Fruit fly (Drosophila melanogaster) whole organism, prepupa: ENCODE data around the gene CG12502.

Experiments used
- Blimp-1 ChIP-seq: fragments of 200-800 bp; sonication (Bioruptor generic); optimal IDR thresholded peaks from 3 replicates; lab custom pipeline; 2017; ENCODE audit warnings: missing biosample characterization, missing genetic modification characterization, mild to moderate bottlenecking, moderate library complexity, missing genetic modification reagents
- CG10631 ChIP-seq: fragments of 200-800 bp; sonication (Bioruptor generic); optimal IDR thresholded peaks from 2 replicates; lab custom pipeline; 2016; ENCODE audit warnings: missing biosample characterization, missing genetic modification characterization
- CG10669 ChIP-seq: fragments of 200-800 bp; sonication (Bioruptor generic); optimal IDR thresholded peaks from 3 replicates; lab custom pipeline; 2018; ENCODE audit warnings: missing biosample characterization, mild to moderate bottlenecking, missing genetic modification characterization, moderate library complexity
- CG11762 ChIP-seq: fragments of 200-800 bp; sonication (Bioruptor generic); optimal IDR thresholded peaks from 3 replicates; lab custom pipeline; 2016; ENCODE audit warnings: missing biosample characterization, missing genetic modification characterization; ENCODE audit not compliant: insufficient read depth
- CG11902 ChIP-seq: fragments of 200-800 bp; sonication (Bioruptor generic); optimal IDR thresholded peaks from 3 replicates; lab custom pipeline; 2016; ENCODE audit warnings: missing biosample characterization, missing genetic modification characterization
- CG15336 ChIP-seq: fragments of 200-800 bp; sonication (Bioruptor generic); IDR thresholded peaks from 2 replicates; pipeline ENCODE4 v1.3.6; 2022; ENCODE audit warnings: missing biosample characterization, missing genetic modification characterization
- CG1621 ChIP-seq: fragments of 200-800 bp; sonication (Bioruptor generic); optimal IDR thresholded peaks from 3 replicates; lab custom pipeline; 2018; ENCODE audit warnings: missing biosample characterization, mild to moderate bottlenecking, missing genetic modification characterization
- CG16779 ChIP-seq: fragments of 200-800 bp; sonication (Bioruptor generic); optimal IDR thresholded peaks from 3 replicates; lab custom pipeline; 2017; ENCODE audit warnings: missing biosample characterization, mild to moderate bottlenecking, missing genetic modification characterization
- CG3032 ChIP-seq: fragments of 200-800 bp; optimal IDR thresholded peaks from 2 replicates; lab custom pipeline; 2019; ENCODE audit warnings: missing biosample characterization, mild to moderate bottlenecking, missing genetic modification characterization, moderate library complexity
- CG31627 ChIP-seq: fragments of 200-800 bp; sonication (Bioruptor generic); optimal IDR thresholded peaks from 3 replicates; lab custom pipeline; 2016; ENCODE audit warnings: missing biosample characterization, missing genetic modification characterization
- CG32006 ChIP-seq: fragments of 200-800 bp; sonication (Bioruptor generic); optimal IDR thresholded peaks from 3 replicates; lab custom pipeline; 2017; ENCODE audit warnings: missing biosample characterization, mild to moderate bottlenecking, missing genetic modification characterization
- CG34406 ChIP-seq: fragments of 200-800 bp; sonication (Bioruptor generic); optimal IDR thresholded peaks from 3 replicates; lab custom pipeline; 2016; ENCODE audit warnings: missing biosample characterization, missing genetic modification characterization
- CG3919 ChIP-seq: fragments of 200-800 bp; sonication (Bioruptor generic); optimal IDR thresholded peaks from 3 replicates; lab custom pipeline; 2016; ENCODE audit warnings: missing biosample characterization, missing genetic modification characterization
- CG4318 ChIP-seq: fragments of 200-800 bp; sonication (Bioruptor generic); optimal IDR thresholded peaks from 3 replicates; lab custom pipeline; 2017; ENCODE audit warnings: missing biosample characterization, mild to moderate bottlenecking, missing genetic modification characterization
- CG6163 ChIP-seq: fragments of 200-800 bp; sonication (Bioruptor generic); IDR thresholded peaks from 3 replicates; pipeline ENCODE4 v1.3.6; 2022; ENCODE audit warnings: missing biosample characterization, missing genetic modification characterization
- CG6792 ChIP-seq: fragments of 200-800 bp; sonication (Bioruptor generic); optimal IDR thresholded peaks from 3 replicates; lab custom pipeline; 2016; ENCODE audit warnings: missing biosample characterization, missing genetic modification characterization
- CG6854 ChIP-seq: fragments of 200-800 bp; sonication (Bioruptor generic); optimal IDR thresholded peaks from 2 replicates; lab custom pipeline; 2017; ENCODE audit warnings: missing biosample characterization, mild to moderate bottlenecking, missing genetic modification characterization
- CG8119 ChIP-seq: fragments of 200-800 bp; sonication (Bioruptor generic); IDR thresholded peaks from 3 replicates; pipeline ENCODE4 v1.3.6; 2022; ENCODE audit warnings: missing biosample characterization, missing genetic modification characterization
- CG8319 ChIP-seq: fragments of 200-800 bp; sonication (Bioruptor generic); optimal IDR thresholded peaks from 3 replicates; lab custom pipeline; 2016; ENCODE audit warnings: missing biosample characterization, missing genetic modification characterization
- CG8632 ChIP-seq: fragments of 200-800 bp; sonication (Bioruptor generic); optimal IDR thresholded peaks from 3 replicates; lab custom pipeline; 2016; ENCODE audit warnings: missing biosample characterization, missing genetic modification characterization
- CG9139 ChIP-seq: fragments of 200-800 bp; sonication (Bioruptor generic); optimal IDR thresholded peaks from 3 replicates; lab custom pipeline; 2017; ENCODE audit warnings: missing biosample characterization, mild to moderate bottlenecking, missing genetic modification characterization
- Eip75B ChIP-seq: fragments of 200-800 bp; sonication (Bioruptor generic); optimal IDR thresholded peaks from 3 replicates; lab custom pipeline; 2016; ENCODE audit warnings: missing biosample characterization, missing genetic modification characterization
- Eip78C ChIP-seq: fragments of 200-800 bp; sonication (Bioruptor generic); peaks from one replicate; lab custom pipeline; 2016; ENCODE audit warnings: missing biosample characterization, missing genetic modification characterization
- Eip93F ChIP-seq: fragments of 200-800 bp; sonication (Bioruptor generic); optimal IDR thresholded peaks from 2 replicates; lab custom pipeline; 2016; ENCODE audit warnings: missing biosample characterization, mild to moderate bottlenecking, missing genetic modification characterization
- Ets21C ChIP-seq: fragments of 200-800 bp; sonication (Bioruptor generic); optimal IDR thresholded peaks from 3 replicates; lab custom pipeline; 2016; ENCODE audit warnings: missing biosample characterization, missing genetic modification characterization
- Ets96B ChIP-seq: fragments of 200-800 bp; optimal IDR thresholded peaks from 2 replicates; lab custom pipeline; 2019; ENCODE audit warnings: missing biosample characterization, mild to moderate bottlenecking, missing genetic modification characterization, moderate library complexity
- Hr38 ChIP-seq: sonication (Bioruptor generic); optimal IDR thresholded peaks from 2 replicates; lab custom pipeline; 2016; ENCODE audit warnings: missing biosample characterization, missing genetic modification characterization
- Hr39 ChIP-seq: fragments of 200-800 bp; sonication (Bioruptor generic); optimal IDR thresholded peaks from 2 replicates; lab custom pipeline; 2016; ENCODE audit warnings: missing biosample characterization, missing genetic modification characterization
- Hr4 ChIP-seq: fragments of 200-800 bp; sonication (Bioruptor generic); optimal IDR thresholded peaks from 3 replicates; lab custom pipeline; 2016; ENCODE audit warnings: missing biosample characterization, missing genetic modification characterization
- Lpt ChIP-seq: fragments of 200-800 bp; sonication (Bioruptor generic); optimal IDR thresholded peaks from 3 replicates; lab custom pipeline; 2016; ENCODE audit warnings: missing biosample characterization, missing genetic modification characterization
- OdsH ChIP-seq: fragments of 200-800 bp; sonication (Bioruptor generic); optimal IDR thresholded peaks from 3 replicates; lab custom pipeline; 2016; ENCODE audit warnings: missing biosample characterization, missing genetic modification characterization
- Sox102F ChIP-seq: fragments of 200-800 bp; sonication (Bioruptor generic); optimal IDR thresholded peaks from 2 replicates; lab custom pipeline; 2016; ENCODE audit warnings: missing biosample characterization, mild to moderate bottlenecking, missing genetic modification characterization
- Sox14 ChIP-seq: fragments of 200-800 bp; sonication (Bioruptor generic); optimal IDR thresholded peaks from 3 replicates; lab custom pipeline; 2016; ENCODE audit warnings: missing biosample characterization, missing genetic modification characterization
- Sox15 ChIP-seq: fragments of 200-800 bp; sonication (Bioruptor generic); optimal IDR thresholded peaks from 3 replicates; lab custom pipeline; 2016; ENCODE audit warnings: missing biosample characterization, missing genetic modification characterization
- achi ChIP-seq: fragments of 200-800 bp; sonication (Bioruptor generic); optimal IDR thresholded peaks from 3 replicates; lab custom pipeline; 2016; ENCODE audit warnings: missing biosample characterization, missing genetic modification characterization
- acj6 ChIP-seq: fragments of 200-800 bp; sonication (Bioruptor generic); optimal IDR thresholded peaks from 3 replicates; lab custom pipeline; 2016; ENCODE audit warnings: missing biosample characterization, missing genetic modification characterization
- cyc ChIP-seq: fragments of 200-800 bp; sonication (Bioruptor generic); optimal IDR thresholded peaks from 3 replicates; lab custom pipeline; 2016; ENCODE audit warnings: missing biosample characterization, missing genetic modification characterization
- dac ChIP-seq: fragments of 200-800 bp; sonication (Bioruptor generic); optimal IDR thresholded peaks from 2 replicates; lab custom pipeline; 2017; ENCODE audit warnings: missing biosample characterization, mild to moderate bottlenecking, missing genetic modification characterization
- eg ChIP-seq: fragments of 200-800 bp; sonication (Bioruptor generic); IDR thresholded peaks from 3 replicates; pipeline ENCODE4 v1.3.6; 2022; ENCODE audit warnings: missing biosample characterization, missing genetic modification characterization
- esn ChIP-seq: fragments of 200-800 bp; sonication (Bioruptor generic); optimal IDR thresholded peaks from 2 replicates; lab custom pipeline; 2016; ENCODE audit warnings: missing biosample characterization, mild to moderate bottlenecking, missing genetic modification characterization, moderate library complexity
- fd59A ChIP-seq: fragments of 200-800 bp; sonication (Bioruptor generic); optimal IDR thresholded peaks from 2 replicates; lab custom pipeline; 2017; ENCODE audit warnings: missing biosample characterization, mild to moderate bottlenecking, missing genetic modification characterization, missing genetic modification reagents
- fkh ChIP-seq: fragments of 200-800 bp; sonication (Bioruptor generic); optimal IDR thresholded peaks from 3 replicates; lab custom pipeline; 2017; ENCODE audit warnings: missing biosample characterization, mild to moderate bottlenecking, missing genetic modification characterization, moderate library complexity
- lz ChIP-seq: fragments of 200-800 bp; sonication (Bioruptor generic); optimal IDR thresholded peaks from 3 replicates; lab custom pipeline; 2016; ENCODE audit warnings: missing biosample characterization, missing genetic modification characterization
- net ChIP-seq: fragments of 200-800 bp; sonication (Bioruptor generic); optimal IDR thresholded peaks from 3 replicates; lab custom pipeline; 2016; ENCODE audit warnings: missing biosample characterization, missing genetic modification characterization
- pdm3 ChIP-seq: fragments of 200-800 bp; sonication (Bioruptor generic); optimal IDR thresholded peaks from 3 replicates; lab custom pipeline; 2016; ENCODE audit warnings: missing biosample characterization, missing genetic modification characterization
- spab ChIP-seq: fragments of 200-800 bp; sonication (Bioruptor generic); optimal IDR thresholded peaks from 2 replicates; lab custom pipeline; 2017; ENCODE audit warnings: missing biosample characterization, mild to moderate bottlenecking, missing genetic modification characterization, missing genetic modification reagents
- vri ChIP-seq: fragments of 200-800 bp; sonication (Bioruptor generic); optimal IDR thresholded peaks from 3 replicates; lab custom pipeline; 2016; ENCODE audit warnings: missing biosample characterization, mild to moderate bottlenecking, missing genetic modification characterization

Gene CG12502

dm6 chr3L:820975-821598 is 44.1 kb upstream of the CG12502 start (continued):
- TF ChIP-seq Eip93F (GFP tag; lab: Kevin White, UChicago) (no peak), CG1621 (tag; lab: Kevin White, UChicago) (no peak), cyc (no peak), Sox14 (peak; percentile 20), Lpt (GFP tag; lab: Kevin White, UChicago) (no peak), Hr39 (peak; percentile 21), Sox15 (no peak), CG15336 (GFP tag; lab: Robert Waterston, UW) (0 out of 2 replicates have a peak, but pooled peaks have one; percentile 42), CG9139 (GFP tag; lab: Kevin White, UChicago) (no peak), CG11762 (GFP tag; lab: Kevin White, UChicago) (no peak), Ets21C (GFP tag; lab: Kevin White, UChicago) (no peak), eg (GFP tag; lab: Robert Waterston, UW) (no peak), CG3919 (GFP tag; lab: Kevin White, UChicago) (peak; percentile 8), Blimp-1 (GFP tag; lab: Kevin White, UChicago) (no peak), pdm3 (GFP tag; lab: Kevin White, UChicago) (peak; percentile 22), Sox102F (GFP tag; lab: Kevin White, UChicago) (peak; percentile 16), lz (GFP tag; lab: Kevin White, UChicago) (no peak), fkh (GFP tag; lab: Kevin White, UChicago) (no peak), Hr4 (peak; percentile 44), CG4318 (no peak), dac (GFP tag; lab: Kevin White, UChicago) (no peak), CG32006 (GFP tag; lab: Kevin White, UChicago) (peak; percentile 13), OdsH (GFP tag; lab: Kevin White, UChicago) (peak; percentile 52)

DNA sequence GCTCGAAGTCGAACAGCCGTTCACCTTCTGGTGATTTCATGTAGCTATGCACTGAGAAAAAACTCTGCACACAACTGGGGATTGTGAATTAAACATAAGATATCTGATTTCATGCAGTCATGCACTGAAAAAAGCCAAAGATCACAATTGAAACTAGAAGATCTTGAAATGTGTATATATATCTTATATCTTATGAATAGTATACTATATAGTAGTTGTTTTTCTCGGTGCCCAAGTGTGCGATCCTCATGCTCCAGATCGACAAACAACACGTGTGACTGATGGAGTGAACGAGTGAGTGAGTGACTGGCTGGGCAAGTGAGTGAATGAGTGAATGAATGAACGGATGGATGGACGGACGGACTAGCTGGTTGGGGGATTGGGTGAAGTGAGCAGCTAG is 43.2 kb upstream of the CG12502 start:
- TF ChIP-seq CG8632 (GFP tag; lab: Kevin White, UChicago), result peak; percentile 59
- TF ChIP-seq CG31627 (GFP tag; lab: Kevin White, UChicago), result peak; percentile 51
- TF ChIP-seq CG34406 (GFP tag; lab: Kevin White, UChicago), result peak; percentile 81
- TF ChIP-seq CG6854, result peak; percentile 69
- TF ChIP-seq CG8319 (GFP tag; lab: Kevin White, UChicago), result peak; percentile 72
- peak; percentile 36 for TF ChIP-seq Sox15
- TF ChIP-seq CG11762 (GFP tag; lab: Kevin White, UChicago), result peak; percentile 74
- TF ChIP-seq CG3032, result peak; percentile 87
- peak; percentile 16 for TF ChIP-seq Ets21C (GFP tag; lab: Kevin White, UChicago)
- TF ChIP-seq CG9139 (GFP tag; lab: Kevin White, UChicago), result peak; percentile 70
- peak; percentile 16 for TF ChIP-seq vri (GFP tag; lab: Kevin White, UChicago)
- peak; percentile 76 for TF ChIP-seq CG16779 (tag; lab: Kevin White, UChicago)
- peak; percentile 75 for TF ChIP-seq acj6 (GFP tag; lab: Kevin White, UChicago)
- no peak for TF ChIP-seq Hr38 (GFP tag; lab: Kevin White, UChicago)
- peak; percentile 55 for TF ChIP-seq CG15336 (GFP tag; lab: Robert Waterston, UW)
- TF ChIP-seq achi (GFP tag; lab: Kevin White, UChicago), result peak; percentile 86
- no peak for TF ChIP-seq fkh (GFP tag; lab: Kevin White, UChicago)
- peak; percentile 50 for TF ChIP-seq Blimp-1 (GFP tag; lab: Kevin White, UChicago)
- peak; percentile 75 for TF ChIP-seq CG6792 (GFP tag; lab: Kevin White, UChicago)
- peak; percentile 86 for TF ChIP-seq spab (GFP tag; lab: Kevin White, UChicago)
- TF ChIP-seq Eip93F (GFP tag; lab: Kevin White, UChicago), result peak; percentile 50
- peak; percentile 48 for TF ChIP-seq lz (GFP tag; lab: Kevin White, UChicago)
- TF ChIP-seq Eip78C (GFP tag; lab: Kevin White, UChicago), result peak; percentile 95
- TF ChIP-seq CG11902 (GFP tag; lab: Kevin White, UChicago), result peak; percentile 78
- peak; percentile 92 for TF ChIP-seq CG6163 (GFP tag; lab: Robert Waterston, UW)
- peak; percentile 76 for TF ChIP-seq Eip75B (GFP tag; lab: Kevin White, UChicago)
- peak; percentile 78 for TF ChIP-seq pdm3 (GFP tag; lab: Kevin White, UChicago)
- TF ChIP-seq CG8119, result peak; percentile 72
- TF ChIP-seq Lpt (GFP tag; lab: Kevin White, UChicago), result peak; percentile 48
- peak; percentile 50 for TF ChIP-seq fd59A
- peak; percentile 79 for TF ChIP-seq CG10631 (GFP tag; lab: Kevin White, UChicago)
- TF ChIP-seq esn (GFP tag; lab: Kevin White, UChicago), result peak; percentile 74
- peak; percentile 89 for TF ChIP-seq Ets96B (tag; lab: Kevin White, UChicago)
- peak; percentile 7 for TF ChIP-seq dac (GFP tag; lab: Kevin White, UChicago)
- peak; percentile 80 for TF ChIP-seq net (GFP tag; lab: Kevin White, UChicago)
- peak; percentile 62 for TF ChIP-seq Hr4
- TF ChIP-seq CG10669 (GFP tag; lab: Kevin White, UChicago), result peak; percentile 86
